Worm (Caenorhabditis elegans) whole organism, L3 larva: ENCODE data around the gene scc-1.

Source experiments
- ZK546.5 ChIP-seq: sonication (generic microtip); optimal IDR thresholded peaks from 2 replicates; lab custom pipeline; 2017; ENCODE audit warnings: missing biosample characterization, missing genetic modification characterization
- ceh-9 ChIP-seq: sonication (generic microtip); optimal IDR thresholded peaks from 2 replicates; lab custom pipeline; 2018; ENCODE audit warnings: missing biosample characterization, missing genetic modification characterization
- daf-12 ChIP-seq: fragments of 150-350 bp; optimal IDR thresholded peaks from 2 replicates; lab custom pipeline; 2014; ENCODE audit warnings: missing biosample characterization, missing genetic modification reagents, missing genetic modification characterization
- nhr-12 ChIP-seq: fragments of 150-350 bp; optimal IDR thresholded peaks from 2 replicates; lab custom pipeline; 2014; ENCODE audit warnings: missing biosample characterization, missing genetic modification characterization
- nhr-23 ChIP-seq: fragments of 150-350 bp; optimal IDR thresholded peaks from 2 replicates; lab custom pipeline; 2014; ENCODE audit warnings: missing biosample characterization, missing genetic modification reagents, missing genetic modification characterization
- nhr-28 ChIP-seq: fragments of 150-350 bp; optimal IDR thresholded peaks from 2 replicates; lab custom pipeline; 2014; ENCODE audit warnings: missing biosample characterization, missing genetic modification characterization
- nhr-67 ChIP-seq: fragments of 150-350 bp; optimal IDR thresholded peaks from 2 replicates; lab custom pipeline; 2014; ENCODE audit warnings: missing biosample characterization, missing genetic modification characterization
- nhr-77 ChIP-seq: fragments of 150-350 bp; optimal IDR thresholded peaks from 2 replicates; lab custom pipeline; 2014; ENCODE audit warnings: missing biosample characterization, missing genetic modification characterization
- pha-4 ChIP-seq: fragments of 150-350 bp; optimal IDR thresholded peaks from 2 replicates; lab custom pipeline; 2014; ENCODE audit warnings: missing biosample characterization, missing genetic modification reagents, missing genetic modification characterization
- snpc-4 ChIP-seq: fragments of 150-350 bp; optimal IDR thresholded peaks from 2 replicates; lab custom pipeline; 2014; ENCODE audit warnings: missing biosample characterization, missing genetic modification characterization
- unc-39 ChIP-seq: sonication (generic microtip); optimal IDR thresholded peaks from 4 replicates; lab custom pipeline; 2017; ENCODE audit warnings: missing biosample characterization, missing genetic modification characterization
- ztf-4 ChIP-seq: fragments of 150-350 bp; optimal IDR thresholded peaks from 2 replicates; lab custom pipeline; 2014; ENCODE audit warnings: missing biosample characterization, missing genetic modification characterization

DNA sequence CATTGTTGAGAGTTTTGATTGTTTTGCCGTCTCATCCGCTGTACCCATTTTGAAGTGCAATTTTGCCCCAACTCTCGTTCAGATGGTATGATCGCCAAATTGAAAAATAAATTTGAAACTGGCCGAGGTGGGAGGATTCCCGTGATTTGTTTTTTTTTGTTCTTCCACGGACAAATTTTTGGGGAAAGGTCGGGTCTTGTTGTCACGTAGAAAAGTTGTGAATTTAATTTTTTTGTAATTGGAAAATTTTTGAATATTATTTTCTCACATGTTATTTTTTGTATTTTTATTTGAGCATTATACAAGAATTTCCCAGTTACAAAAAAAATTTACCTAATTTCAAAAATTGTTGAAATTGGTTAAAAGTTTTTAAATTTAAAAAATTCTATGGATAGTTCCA, 26.8 kb upstream of the scc-1 start, which contains the start of gene T05A7.6:
- TF ChIP-seq snpc-4 (tag; lab: Kevin White, UChicago), result no peak
- TF ChIP-seq daf-12 (tag; lab: Kevin White, UChicago), result no peak
- no peak for TF ChIP-seq pha-4 (tag; lab: Kevin White, UChicago)
- no peak for TF ChIP-seq nhr-12 (tag; lab: Kevin White, UChicago)
- TF ChIP-seq ceh-9 (tag; lab: Kevin White, UChicago), result no peak
- no peak for TF ChIP-seq nhr-67 (tag; lab: Kevin White, UChicago)
- TF ChIP-seq ZK546.5 (tag; lab: Kevin White, UChicago), result no peak
- no peak for TF ChIP-seq unc-39 (tag; lab: Kevin White, UChicago)
- no peak for TF ChIP-seq nhr-23
- no peak for TF ChIP-seq ztf-4 (tag; lab: Kevin White, UChicago)
- TF ChIP-seq nhr-28 (tag; lab: Kevin White, UChicago), result no peak
- TF ChIP-seq nhr-77, result no peak
